Fruit fly (Drosophila melanogaster) whole organism, embryonic: ENCODE data around the gene CG1774.

ENCODE experiments used
- ATbp ChIP-seq: fragments of 200-800 bp; sonication (Bioruptor generic); optimal IDR thresholded peaks from 2 replicates; lab custom pipeline; 2017; ENCODE audit warnings: missing biosample characterization, mild to moderate bottlenecking, missing genetic modification characterization, missing genetic modification reagents
- Ada2b ChIP-seq: fragments of 200-800 bp; sonication (Bioruptor generic); IDR thresholded peaks from 2 replicates; pipeline ENCODE4 v1.3.6; 2022; ENCODE audit warnings: missing biosample characterization, missing genetic modification characterization
- Antp ChIP-seq: fragments of 200-800 bp; sonication (Bioruptor generic); optimal IDR thresholded peaks from 3 replicates; lab custom pipeline; 2016; ENCODE audit warnings: missing biosample characterization, missing genetic modification characterization
- Atf-2 ChIP-seq: fragments of 200-800 bp; sonication (Bioruptor generic); optimal IDR thresholded peaks from 2 replicates; lab custom pipeline; 2016; ENCODE audit warnings: missing biosample characterization, missing genetic modification characterization
- CG10654 ChIP-seq: fragments of 200-800 bp; sonication (Bioruptor generic); optimal IDR thresholded peaks from 2 replicates; lab custom pipeline; 2016; ENCODE audit warnings: missing biosample characterization, missing genetic modification characterization
- CG11723 ChIP-seq: fragments of 200-800 bp; sonication (Bioruptor generic); optimal IDR thresholded peaks from 2 replicates; lab custom pipeline; 2017; ENCODE audit warnings: missing biosample characterization, mild to moderate bottlenecking, missing genetic modification characterization
- CG12391 ChIP-seq: fragments of 200-800 bp; sonication (Bioruptor generic); optimal IDR thresholded peaks from 3 replicates; lab custom pipeline; 2018; ENCODE audit warnings: missing biosample characterization, mild to moderate bottlenecking, missing genetic modification characterization, moderate library complexity
- CG13296 ChIP-seq: fragments of 200-800 bp; sonication (Bioruptor generic); optimal IDR thresholded peaks from 3 replicates; lab custom pipeline; 2018; ENCODE audit warnings: missing biosample characterization, mild to moderate bottlenecking, missing genetic modification characterization
- CG14014 ChIP-seq: fragments of 200-800 bp; sonication (Bioruptor generic); IDR thresholded peaks from 2 replicates; pipeline ENCODE4 v1.3.6; 2022; ENCODE audit warnings: missing biosample characterization, missing genetic modification characterization
- CG14965 ChIP-seq: fragments of 200-800 bp; sonication (Bioruptor generic); optimal IDR thresholded peaks from 2 replicates; lab custom pipeline; 2016; ENCODE audit warnings: missing biosample characterization, missing genetic modification characterization, borderline replicate concordance
- CG15011 ChIP-seq: fragments of 200-800 bp; sonication (Bioruptor generic); optimal IDR thresholded peaks from 3 replicates; lab custom pipeline; 2018; ENCODE audit warnings: missing biosample characterization, mild to moderate bottlenecking, missing genetic modification characterization
- CG1832 ChIP-seq: fragments of 200-800 bp; sonication (Bioruptor generic); optimal IDR thresholded peaks from 2 replicates; lab custom pipeline; 2017; ENCODE audit warnings: missing biosample characterization, mild to moderate bottlenecking, missing genetic modification characterization, inconsistent platforms
- CG18619 ChIP-seq: fragments of 200-800 bp; sonication (Bioruptor generic); optimal IDR thresholded peaks from 3 replicates; lab custom pipeline; 2017; ENCODE audit warnings: missing biosample characterization, mild to moderate bottlenecking, missing genetic modification characterization
- CG2678 ChIP-seq: fragments of 200-800 bp; sonication (Bioruptor generic); optimal IDR thresholded peaks from 3 replicates; lab custom pipeline; 2019; ENCODE audit warnings: missing biosample characterization, mild to moderate bottlenecking, missing genetic modification characterization, moderate library complexity
- CG3407 ChIP-seq: fragments of 200-800 bp; sonication (Bioruptor generic); optimal IDR thresholded peaks from 2 replicates; lab custom pipeline; 2018; ENCODE audit warnings: missing biosample characterization, mild to moderate bottlenecking, missing genetic modification characterization
- CG4360 ChIP-seq: fragments of 200-800 bp; sonication (Bioruptor generic); IDR thresholded peaks from 2 replicates; pipeline ENCODE4 v1.3.6; 2022; ENCODE audit warnings: missing biosample characterization, missing genetic modification characterization
- CG43689 ChIP-seq: fragments of 200-800 bp; sonication (Bioruptor generic); IDR thresholded peaks from 2 replicates; pipeline ENCODE4 v1.3.6; 2022; ENCODE audit warnings: missing biosample characterization, missing genetic modification characterization
- CG4617 ChIP-seq: fragments of 200-800 bp; sonication (Bioruptor generic); optimal IDR thresholded peaks from 3 replicates; lab custom pipeline; 2016; ENCODE audit warnings: missing biosample characterization, missing genetic modification characterization, borderline replicate concordance
- CG5245 ChIP-seq: fragments of 200-800 bp; sonication (Bioruptor generic); optimal IDR thresholded peaks from 3 replicates; lab custom pipeline; 2016; ENCODE audit warnings: missing biosample characterization, missing genetic modification characterization
- CG6683 ChIP-seq: fragments of 200-800 bp; sonication (Bioruptor generic); optimal IDR thresholded peaks from 2 replicates; lab custom pipeline; 2017; ENCODE audit warnings: missing biosample characterization, mild to moderate bottlenecking, missing genetic modification characterization, missing genetic modification reagents
- CG6791 ChIP-seq: fragments of 200-800 bp; sonication (Bioruptor generic); IDR thresholded peaks from 3 replicates; pipeline ENCODE4 v1.3.6; 2022; ENCODE audit warnings: missing biosample characterization, missing genetic modification characterization; ENCODE audit not compliant: partially characterized antibody
- CG7963 ChIP-seq: fragments of 200-800 bp; sonication (Bioruptor generic); IDR thresholded peaks from 3 replicates; pipeline ENCODE4 v1.3.6; 2022; ENCODE audit warnings: missing biosample characterization, missing genetic modification characterization; ENCODE audit not compliant: partially characterized antibody
- CG9727 ChIP-seq: fragments of 200-800 bp; sonication (Bioruptor generic); optimal IDR thresholded peaks from 3 replicates; lab custom pipeline; 2017; ENCODE audit warnings: missing biosample characterization, mild to moderate bottlenecking, missing genetic modification characterization
- CG9876 ChIP-seq: fragments of 200-800 bp; sonication (Bioruptor generic); optimal IDR thresholded peaks from 2 replicates; lab custom pipeline; 2016; ENCODE audit warnings: missing biosample characterization, missing genetic modification characterization
- Dek ChIP-seq: fragments of 200-800 bp; sonication (Bioruptor generic); optimal IDR thresholded peaks from 3 replicates; lab custom pipeline; 2019; ENCODE audit warnings: missing biosample characterization, mild to moderate bottlenecking, missing genetic modification characterization, moderate library complexity
- Ets65A ChIP-seq: fragments of 200-800 bp; sonication (Bioruptor generic); peaks from one replicate; lab custom pipeline; 2016; ENCODE audit warnings: missing biosample characterization, missing genetic modification characterization
- Fer2 ChIP-seq: fragments of 200-800 bp; sonication (Bioruptor generic); optimal IDR thresholded peaks from 2 replicates; lab custom pipeline; 2018; ENCODE audit warnings: missing biosample characterization, mild to moderate bottlenecking, missing genetic modification characterization, moderate library complexity
- Hr51 ChIP-seq, 2 experiments: fragments of 200-800 bp; sonication (Bioruptor generic); optimal IDR thresholded peaks; 2 replicates in 1 of 2; 3 replicates in 1 of 2; lab custom pipeline; 2016 to 2018; ENCODE audit warnings: missing biosample characterization in 2 of 2, missing genetic modification characterization in 2 of 2, mild to moderate bottlenecking in 1 of 2, moderate library complexity in 1 of 2
- Lhr ChIP-seq: fragments of 200-800 bp; sonication (Bioruptor generic); optimal IDR thresholded peaks from 3 replicates; lab custom pipeline; 2017; ENCODE audit warnings: mild to moderate bottlenecking, missing biosample characterization, missing genetic modification reagents, missing genetic modification characterization
- Sry-β ChIP-seq: fragments of 200-800 bp; sonication (Bioruptor generic); optimal IDR thresholded peaks from 2 replicates; lab custom pipeline; 2018; ENCODE audit warnings: missing biosample characterization, mild to moderate bottlenecking, missing genetic modification characterization, moderate library complexity
- Stat92E ChIP-seq, 3 experiments: fragments of >200 bp in 2 of 3; fragments of 200-800 bp in 1 of 3; sonication (Bioruptor generic) in 1 of 3; optimal IDR thresholded peaks; 2 replicates each; lab custom pipeline; 2017 to 2019; ENCODE audit warnings: missing biosample characterization in 3 of 3, missing genetic modification characterization in 3 of 3, mild to moderate bottlenecking in 1 of 3, moderate library complexity in 1 of 3
- Vsx1 ChIP-seq: fragments of 200-800 bp; sonication (Bioruptor generic); optimal IDR thresholded peaks from 2 replicates; lab custom pipeline; 2017; ENCODE audit warnings: missing biosample characterization, mild to moderate bottlenecking, missing genetic modification characterization, missing genetic modification reagents
- ab ChIP-seq: fragments of 200-800 bp; sonication (Bioruptor generic); optimal IDR thresholded peaks from 2 replicates; lab custom pipeline; 2016; ENCODE audit warnings: missing biosample characterization, missing genetic modification characterization
- cad ChIP-seq: fragments of >200 bp; optimal IDR thresholded peaks from 2 replicates; lab custom pipeline; 2017; ENCODE audit warnings: missing biosample characterization, missing genetic modification characterization
- chn ChIP-seq: fragments of 200-800 bp; sonication (Bioruptor generic); optimal IDR thresholded peaks from 2 replicates; lab custom pipeline; 2016; ENCODE audit warnings: missing biosample characterization, missing genetic modification characterization
- exex ChIP-seq: fragments of 200-800 bp; sonication (Bioruptor generic); optimal IDR thresholded peaks from 4 replicates; lab custom pipeline; 2018; ENCODE audit warnings: missing biosample characterization, mild to moderate bottlenecking, missing genetic modification characterization, moderate library complexity
- ham ChIP-seq: fragments of 200-800 bp; sonication (Bioruptor generic); IDR thresholded peaks from 2 replicates; pipeline ENCODE4 v1.3.6; 2022; ENCODE audit warnings: missing biosample characterization, missing genetic modification characterization
- kah ChIP-seq: fragments of 200-800 bp; sonication (Bioruptor generic); optimal IDR thresholded peaks from 2 replicates; lab custom pipeline; 2018; ENCODE audit warnings: missing biosample characterization, mild to moderate bottlenecking, missing genetic modification characterization
- otp ChIP-seq: fragments of 200-800 bp; sonication (Bioruptor generic); IDR thresholded peaks from 3 replicates; pipeline ENCODE4, ENCODE4 v1.3.6; 2022; ENCODE audit warnings: missing biosample characterization, missing genetic modification characterization
- p53 ChIP-seq: fragments of 200-800 bp; sonication (Bioruptor generic); optimal IDR thresholded peaks from 2 replicates; lab custom pipeline; 2016; ENCODE audit warnings: missing biosample characterization, missing genetic modification characterization
- pum ChIP-seq: fragments of 200-800 bp; sonication (Bioruptor generic); optimal IDR thresholded peaks from 2 replicates; lab custom pipeline; 2016; ENCODE audit warnings: missing biosample characterization, missing genetic modification characterization
- ro ChIP-seq: fragments of 200-800 bp; sonication (Bioruptor generic); IDR thresholded peaks from 2 replicates; pipeline ENCODE4 v1.3.6; 2022; ENCODE audit warnings: missing biosample characterization, missing genetic modification characterization
- scrt ChIP-seq: fragments of 200-800 bp; sonication (Bioruptor generic); optimal IDR thresholded peaks from 2 replicates; lab custom pipeline; 2018; ENCODE audit warnings: missing biosample characterization, mild to moderate bottlenecking, missing genetic modification characterization, moderate library complexity
- slbo ChIP-seq: fragments of 200-800 bp; sonication (Bioruptor generic); IDR thresholded peaks from 2 replicates; pipeline ENCODE4 v1.3.6; 2022; ENCODE audit warnings: missing biosample characterization, missing genetic modification characterization
- sob ChIP-seq: fragments of 200-800 bp; sonication (Bioruptor generic); IDR thresholded peaks from 2 replicates; pipeline ENCODE4 v1.3.6; 2022; ENCODE audit warnings: missing biosample characterization, missing genetic modification characterization
- stc ChIP-seq: fragments of 200-800 bp; sonication (Bioruptor generic); IDR thresholded peaks from 2 replicates; pipeline ENCODE4 v1.3.6; 2022; ENCODE audit warnings: missing biosample characterization, missing genetic modification characterization
- toy ChIP-seq: fragments of 200-800 bp; sonication (Bioruptor generic); IDR thresholded peaks from 2 replicates; pipeline ENCODE4 v1.3.6; 2022; ENCODE audit warnings: missing biosample characterization, missing genetic modification characterization
- trh ChIP-seq: fragments of 200-800 bp; sonication (Bioruptor generic); optimal IDR thresholded peaks from 2 replicates; lab custom pipeline; 2016; ENCODE audit warnings: missing biosample characterization, missing genetic modification characterization
- unpg ChIP-seq: fragments of 200-800 bp; sonication (Bioruptor generic); optimal IDR thresholded peaks from 3 replicates; lab custom pipeline; 2018; ENCODE audit warnings: missing biosample characterization, mild to moderate bottlenecking, missing genetic modification characterization, moderate library complexity

CG1774 gene

DNA sequence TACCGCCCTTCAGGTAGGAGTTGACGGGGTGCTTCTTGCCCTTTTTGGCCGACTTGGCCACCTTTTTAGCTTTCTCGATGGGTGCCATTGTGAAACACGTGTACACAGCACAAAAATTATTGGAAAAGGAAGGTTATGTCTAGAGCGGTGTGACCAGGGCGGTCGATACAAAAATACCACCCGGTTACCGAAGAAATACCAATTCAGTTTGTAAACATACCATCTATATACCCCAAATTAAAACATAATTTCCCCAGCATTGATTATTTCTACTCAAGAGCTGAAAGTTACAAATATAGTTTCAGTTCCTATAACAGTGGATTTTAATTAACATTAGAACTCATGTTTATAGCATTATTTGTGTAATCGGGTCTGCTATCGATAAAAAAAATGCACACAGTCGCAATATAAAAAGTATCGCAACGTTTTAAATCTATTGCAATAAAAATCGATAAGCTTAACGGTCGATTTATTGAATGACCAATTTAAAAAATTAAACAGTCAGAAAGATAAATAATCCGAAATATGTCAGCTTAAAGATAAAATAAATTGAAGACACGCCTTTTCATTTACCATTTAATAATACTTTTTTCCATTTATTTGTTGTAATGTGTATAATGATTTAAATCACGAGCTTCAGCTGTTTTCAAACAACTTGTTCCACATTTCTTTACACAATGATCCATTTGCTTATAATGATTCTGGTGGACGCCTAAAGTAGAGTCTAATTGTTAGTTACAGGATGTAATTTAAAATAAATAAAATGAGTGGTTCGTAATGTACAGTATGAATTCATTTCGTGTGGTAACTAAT lies 3.7 kb downstream of the CG1774 start, which contains the start of gene RpL6:
Gene RpL6 (minus strand): TSS at position 134 of the 813 bp plus-strand sequence.
- no peak for TF ChIP-seq CG3407
- no peak for TF ChIP-seq CG6683
- TF ChIP-seq CG12391: peak; percentile 54
- TF ChIP-seq CG13296 (GFP tag; lab: Kevin White, UChicago): peak; percentile 24
- TF ChIP-seq CG10654: no peak
- TF ChIP-seq CG9876: no peak
- no peak for TF ChIP-seq Antp (GFP tag; lab: Kevin White, UChicago)
- no peak for TF ChIP-seq scrt (GFP tag; lab: Kevin White, UChicago)
- TF ChIP-seq Lhr (GFP tag; lab: Kevin White, UChicago): peak; percentile 77
- no peak for TF ChIP-seq chn (GFP tag; lab: Kevin White, UChicago)
- TF ChIP-seq Hr51 (GFP tag; optimal IDR thresholded peaks at IDR 0.05; lab: Kevin White, UChicago): no peak
- TF ChIP-seq CG4360 (GFP tag; lab: Robert Waterston, UW): no peak; the same call in 1 of the 2 replicates
- no peak for TF ChIP-seq ham (GFP tag; lab: Robert Waterston, UW)
- peak; percentile 20 for TF ChIP-seq kah (GFP tag; lab: Kevin White, UChicago)
- TF ChIP-seq CG14014 (GFP tag; lab: Robert Waterston, UW): no peak
- TF ChIP-seq Dek: no peak
- TF ChIP-seq Stat92E (GFP tag; optimal IDR thresholded peaks at IDR 0.05; lab: Kevin White, UChicago): peak in 1 of 3 experiments; percentile 49
- no peak for TF ChIP-seq CG14965
- peak; percentile 84 for TF ChIP-seq CG6791 (GFP tag; lab: Robert Waterston, UW)
- TF ChIP-seq CG15011 (GFP tag; lab: Kevin White, UChicago): no peak
- no peak for TF ChIP-seq CG5245 (GFP tag; lab: Kevin White, UChicago)
- peak; percentile 53 for TF ChIP-seq CG4617 (GFP tag; lab: Kevin White, UChicago)
- TF ChIP-seq ATbp: no peak
- TF ChIP-seq pum (GFP tag; lab: Kevin White, UChicago): no peak
- TF ChIP-seq Sry-β (GFP tag; lab: Kevin White, UChicago): no peak
- no peak for TF ChIP-seq trh (GFP tag; lab: Kevin White, UChicago)
- peak; percentile 38 for TF ChIP-seq CG9727 (GFP tag; lab: Kevin White, UChicago)
- TF ChIP-seq Ets65A (GFP tag; lab: Kevin White, UChicago): peak; percentile 64
- TF ChIP-seq p53 (GFP tag; lab: Kevin White, UChicago): no peak
- TF ChIP-seq CG1832 (GFP tag; lab: Kevin White, UChicago): no peak
- no peak for TF ChIP-seq CG18619 (GFP tag; lab: Kevin White, UChicago)
- no peak for TF ChIP-seq slbo (GFP tag; lab: Robert Waterston, UW)
- peak; percentile 71 for TF ChIP-seq CG7963
- no peak for TF ChIP-seq CG11723 (GFP tag; lab: Kevin White, UChicago)
- no peak; the same call in 1 of the 2 replicates for TF ChIP-seq stc (GFP tag; lab: Robert Waterston, UW)
- TF ChIP-seq sob (GFP tag; lab: Robert Waterston, UW): 0 out of 2 replicates have a peak, but pooled peaks have one; percentile 7
- peak; percentile 25 for TF ChIP-seq CG2678
- peak; percentile 21 for TF ChIP-seq exex
- no peak for TF ChIP-seq ab
- no peak for TF ChIP-seq Fer2 (tag; lab: Kevin White, UChicago)
- no peak for TF ChIP-seq toy (GFP tag; lab: Robert Waterston, UW)
- TF ChIP-seq otp (GFP tag; lab: Robert Waterston, UW): no peak
- TF ChIP-seq Ada2b: no peak
- peak; percentile 15 for TF ChIP-seq unpg
- TF ChIP-seq Vsx1 (GFP tag; lab: Kevin White, UChicago): no peak
- TF ChIP-seq cad (GFP tag; lab: Kevin White, UChicago): no peak
- no peak for TF ChIP-seq ro
- no peak for TF ChIP-seq CG43689
- TF ChIP-seq Atf-2 (GFP tag; lab: Kevin White, UChicago): no peak
